Fruit fly (Drosophila melanogaster) whole organism, wandering third instar larva: ENCODE measurements around the gene Gr98b.
A peak's percentile ranks its signal among the peaks of the same experiment; 100 is the strongest.

Experiments
- Abd-B ChIP-seq: fragments of >200 bp; optimal IDR thresholded peaks from 2 replicates; lab custom pipeline; 2017; ENCODE audit warnings: missing biosample characterization, missing genetic modification characterization
- CG32264 ChIP-seq: fragments of 200-800 bp; sonication (Bioruptor generic); optimal IDR thresholded peaks from 2 replicates; lab custom pipeline; 2016; ENCODE audit warnings: missing biosample characterization, missing genetic modification characterization
- CG9705 ChIP-seq: fragments of 200-800 bp; sonication (Bioruptor generic); optimal IDR thresholded peaks from 2 replicates; lab custom pipeline; 2018; ENCODE audit warnings: missing biosample characterization, mild to moderate bottlenecking, missing genetic modification characterization
- CrebA ChIP-seq: fragments of 200-800 bp; sonication (Bioruptor generic); optimal IDR thresholded peaks from 2 replicates; lab custom pipeline; 2016; ENCODE audit warnings: missing biosample characterization, mild to moderate bottlenecking, missing genetic modification characterization, borderline replicate concordance
- Dfd ChIP-seq: fragments of >200 bp; optimal IDR thresholded peaks from 2 replicates; lab custom pipeline; 2017; ENCODE audit warnings: missing biosample characterization, missing genetic modification characterization
- Dif ChIP-seq: fragments of 200-275, 200-300 bp; sonication (Bioruptor generic); optimal IDR thresholded peaks from 2 replicates; lab custom pipeline; 2018; ENCODE audit warnings: missing biosample characterization, missing genetic modification characterization; ENCODE audit not compliant: partially characterized antibody
- GATAd ChIP-seq: sonication (Bioruptor generic); optimal IDR thresholded peaks from 2 replicates; lab custom pipeline; 2016; ENCODE audit warnings: missing biosample characterization, missing genetic modification characterization
- HLH106 ChIP-seq: fragments of 200-800 bp; optimal IDR thresholded peaks from 3 replicates; lab custom pipeline; 2019; ENCODE audit warnings: missing biosample characterization, mild to moderate bottlenecking, missing genetic modification characterization, moderate library complexity
- Hnf4 ChIP-seq: fragments of 200-800 bp; sonication (Bioruptor generic); optimal IDR thresholded peaks from 2 replicates; lab custom pipeline; 2016; ENCODE audit warnings: missing biosample characterization, mild to moderate bottlenecking, missing genetic modification characterization
- Hr83 ChIP-seq: fragments of 200-300 bp; sonication (Bioruptor generic); optimal IDR thresholded peaks from 2 replicates; lab custom pipeline; 2016; ENCODE audit warnings: missing biosample characterization, mild to moderate bottlenecking, missing genetic modification characterization, moderate library complexity; ENCODE audit not compliant: poor library complexity, severe bottlenecking
- Jra ChIP-seq: sonication (Bioruptor generic); optimal IDR thresholded peaks from 2 replicates; lab custom pipeline; 2016; ENCODE audit warnings: missing biosample characterization, missing genetic modification characterization
- Mio ChIP-seq: sonication (Bioruptor generic); optimal IDR thresholded peaks from 2 replicates; lab custom pipeline; 2016; ENCODE audit warnings: missing biosample characterization, missing genetic modification characterization
- Myc ChIP-seq: fragments of >200 bp; optimal IDR thresholded peaks from 2 replicates; lab custom pipeline; 2017
- N ChIP-seq: fragments of >200 bp; optimal IDR thresholded peaks from 2 replicates; lab custom pipeline; 2018; ENCODE audit warnings: missing biosample characterization, missing external identifiers, missing genetic modification characterization
- OdsH ChIP-seq: fragments of 200-800 bp; sonication (Bioruptor generic); optimal IDR thresholded peaks from 2 replicates; lab custom pipeline; 2016; ENCODE audit warnings: missing biosample characterization, mild to moderate bottlenecking, missing genetic modification characterization
- Rel ChIP-seq, 2 experiments: fragments of 200-800 bp; sonication (Bioruptor generic) in 1 of 2; optimal IDR thresholded peaks; 2 replicates in 1 of 2; 3 replicates in 1 of 2; lab custom pipeline; 2016 to 2019; ENCODE audit warnings: mild to moderate bottlenecking in 2 of 2, missing biosample characterization in 2 of 2, missing genetic modification characterization in 2 of 2, moderate library complexity in 1 of 2
- Sp1 ChIP-seq: fragments of 200-800 bp; sonication (Bioruptor generic); optimal IDR thresholded peaks from 3 replicates; lab custom pipeline; 2019; ENCODE audit warnings: missing biosample characterization, mild to moderate bottlenecking, missing genetic modification characterization, moderate library complexity
- br ChIP-seq: fragments of 200-800 bp; sonication (Bioruptor generic); optimal IDR thresholded peaks from 2 replicates; lab custom pipeline; 2016; ENCODE audit warnings: missing biosample characterization, missing genetic modification characterization
- brk ChIP-seq: fragments of 200-800 bp; sonication (Bioruptor generic); optimal IDR thresholded peaks from 2 replicates; lab custom pipeline; 2016; ENCODE audit warnings: missing biosample characterization, mild to moderate bottlenecking, missing genetic modification characterization
- dl ChIP-seq, 2 experiments: fragments of 175-275, 200-275 bp in 1 of 2; fragments of 200-275 bp in 1 of 2; sonication (Bioruptor generic); optimal IDR thresholded peaks; lab custom pipeline; 2018; ENCODE audit warnings: mild to moderate bottlenecking in 2 of 2, missing biosample characterization in 2 of 2, missing genetic modification characterization in 2 of 2, moderate library complexity in 2 of 2; ENCODE audit not compliant: partially characterized antibody in 2 of 2, insufficient read depth in 1 of 2
- ey ChIP-seq: fragments of 200-800 bp; sonication (Bioruptor generic); optimal IDR thresholded peaks from 2 replicates; lab custom pipeline; 2016; ENCODE audit warnings: missing biosample characterization, missing genetic modification characterization
- foxo ChIP-seq, 2 experiments: fragments of 200-800 bp; sonication (Bioruptor generic); optimal IDR thresholded peaks; 2 replicates in 1 of 2; 3 replicates in 1 of 2; lab custom pipeline; 2016 to 2017; ENCODE audit warnings: missing biosample characterization in 2 of 2, missing genetic modification characterization in 2 of 2
- fru ChIP-seq: fragments of 200-800 bp; sonication (Bioruptor generic); optimal IDR thresholded peaks from 3 replicates; lab custom pipeline; 2016; ENCODE audit warnings: missing biosample characterization, mild to moderate bottlenecking, missing genetic modification characterization
- h ChIP-seq: fragments of 200-800 bp; sonication (Bioruptor generic); optimal IDR thresholded peaks from 3 replicates; lab custom pipeline; 2016; ENCODE audit warnings: missing biosample characterization, mild to moderate bottlenecking, missing genetic modification characterization
- jim ChIP-seq: fragments of 175-275, 200-325 bp; sonication (Bioruptor generic); optimal IDR thresholded peaks from 2 replicates; lab custom pipeline; 2016; ENCODE audit warnings: missing biosample characterization, mild to moderate bottlenecking, missing genetic modification characterization
- lola ChIP-seq: fragments of >200 bp; optimal IDR thresholded peaks from 2 replicates; lab custom pipeline; 2017; ENCODE audit warnings: missing biosample characterization, missing genetic modification characterization
- pan ChIP-seq: fragments of >200 bp; optimal IDR thresholded peaks from 2 replicates; lab custom pipeline; 2017
- rgr ChIP-seq: fragments of 200-800 bp; sonication (Bioruptor generic); optimal IDR thresholded peaks from 3 replicates; lab custom pipeline; 2016; ENCODE audit warnings: missing biosample characterization, mild to moderate bottlenecking, missing genetic modification characterization
- sage ChIP-seq: fragments of 200-800 bp; sonication (Bioruptor generic); optimal IDR thresholded peaks from 2 replicates; lab custom pipeline; 2016; ENCODE audit warnings: missing biosample characterization, mild to moderate bottlenecking, missing genetic modification characterization
- sv ChIP-seq: fragments of 200-800 bp; sonication (Bioruptor generic); optimal IDR thresholded peaks from 3 replicates; lab custom pipeline; 2016; ENCODE audit warnings: missing biosample characterization, missing genetic modification characterization
- tai ChIP-seq: sonication (Bioruptor generic); optimal IDR thresholded peaks from 2 replicates; lab custom pipeline; 2016; ENCODE audit warnings: missing biosample characterization, missing genetic modification characterization
- woc ChIP-seq: sonication (Bioruptor generic); optimal IDR thresholded peaks from 2 replicates; lab custom pipeline; 2016; ENCODE audit warnings: missing biosample characterization, mild to moderate bottlenecking, missing genetic modification characterization

Gr98b gene

dm6 chr3R:27542197-27542596 lies at the start of gene Gr98b:
Gr98b (plus strand) TSS chr3R:27542497.
- TF ChIP-seq Jra (GFP tag; lab: Kevin White, UChicago) (no peak), Mio (no peak), pan (lab: Kevin White, UChicago) (no peak), jim (no peak)

DNA sequence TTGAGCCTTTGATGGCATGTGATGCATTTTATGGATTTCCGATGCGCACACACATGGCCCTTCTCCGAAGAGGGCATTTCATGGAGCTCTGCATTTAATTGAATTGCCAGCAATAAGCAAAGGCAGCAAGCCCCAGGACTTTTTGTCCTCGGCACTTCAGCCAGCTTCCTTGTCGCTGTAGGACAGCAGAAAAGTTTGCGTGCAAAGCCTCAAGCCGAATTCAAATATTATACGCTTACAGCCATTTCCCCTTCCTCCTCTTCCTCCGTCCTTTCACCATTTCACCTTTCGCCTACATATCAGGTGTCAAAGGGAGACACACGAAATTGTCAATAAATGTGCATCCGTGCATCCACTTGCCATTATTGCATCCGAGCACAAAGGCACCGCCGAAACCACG lies 44.7 kb upstream of the Gr98b start:
- TF ChIP-seq h: no peak
- no peak for TF ChIP-seq Hnf4 (GFP tag; lab: Kevin White, UChicago)
- TF ChIP-seq ey (GFP tag; lab: Kevin White, UChicago): no peak
- TF ChIP-seq Dfd: no peak
- no peak for TF ChIP-seq Sp1 (GFP tag; lab: Kevin White, UChicago)
- no peak for TF ChIP-seq Abd-B (GFP tag; lab: Kevin White, UChicago)
- no peak for TF ChIP-seq woc (GFP tag; lab: Kevin White, UChicago)
- no peak for TF ChIP-seq N (GFP tag; lab: Kevin White, UChicago)
- no peak for TF ChIP-seq CG32264 (GFP tag; lab: Kevin White, UChicago)
- no peak for TF ChIP-seq rgr
- TF ChIP-seq jim: no peak
- TF ChIP-seq sage (GFP tag; lab: Kevin White, UChicago): no peak
- no peak for TF ChIP-seq dl (GFP tag; optimal IDR thresholded peaks at IDR 0.05; lab: Kevin White, UChicago; ENCODE audit: insufficient read depth in 1 of 2, partially characterized antibody in 2 of 2)
- no peak for TF ChIP-seq CG9705 (GFP tag; lab: Kevin White, UChicago)
- TF ChIP-seq br (GFP tag; lab: Kevin White, UChicago): no peak
- TF ChIP-seq Jra (GFP tag; lab: Kevin White, UChicago): no peak

DNA sequence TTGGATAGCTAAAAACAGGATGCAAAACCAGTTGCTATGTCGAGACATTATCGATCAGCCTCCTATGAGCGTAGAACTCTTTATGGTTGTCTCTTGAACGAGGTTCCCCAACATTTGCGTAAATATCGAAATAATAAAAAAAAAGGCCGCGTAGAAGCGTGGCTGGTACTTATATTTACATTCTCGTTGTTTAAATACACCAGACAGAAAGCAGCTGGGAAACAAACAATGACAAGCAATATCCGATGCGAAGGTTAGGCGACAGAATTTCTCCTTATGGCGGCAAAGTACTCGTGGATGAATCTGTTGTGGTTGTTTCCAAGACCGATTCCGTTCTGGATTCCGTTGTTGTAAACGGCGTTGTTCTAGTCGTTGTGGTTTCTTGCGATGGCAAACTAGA lies 40.4 kb upstream of the Gr98b start, which contains the start of gene CG43139:
Gene CG43139 (minus strand): TSS at position 88 of the 400 bp plus-strand sequence.
- TF ChIP-seq h (peak; percentile 53), Jra (GFP tag; lab: Kevin White, UChicago) (no peak), Hr83 (GFP tag; lab: Kevin White, UChicago) (peak; percentile 76), HLH106 (no peak), OdsH (GFP tag; lab: Kevin White, UChicago) (peak; percentile 39), lola (no peak), rgr (peak; percentile 53)

dm6 chr3R:27502856-27503255 lies 39.4 kb upstream of the Gr98b start, which contains the start of gene CG5402:
CG5402 (minus strand) TSS chr3R:27502956.
- TF ChIP-seq tai (no peak), GATAd (GFP tag; lab: Kevin White, UChicago) (no peak), rgr (no peak), lola (no peak), sv (GFP tag; lab: Kevin White, UChicago) (no peak), sage (GFP tag; lab: Kevin White, UChicago) (no peak), Mio (no peak), jim (no peak), N (GFP tag; lab: Kevin White, UChicago) (no peak), dl (GFP tag; optimal IDR thresholded peaks at IDR 0.05; lab: Kevin White, UChicago; ENCODE audit: insufficient read depth in 1 of 2, partially characterized antibody in 2 of 2) (no peak), h (no peak), Dif (GFP tag; lab: Kevin White, UChicago) (no peak), Jra (GFP tag; lab: Kevin White, UChicago) (no peak)

- TF ChIP-seq fru (GFP tag; lab: Kevin White, UChicago): no peak
- no peak for TF ChIP-seq CrebA (GFP tag; lab: Kevin White, UChicago)
- TF ChIP-seq CG9705 (GFP tag; lab: Kevin White, UChicago): no peak
- no peak for TF ChIP-seq brk (GFP tag; lab: Kevin White, UChicago)
- TF ChIP-seq ey (GFP tag; lab: Kevin White, UChicago): no peak
- TF ChIP-seq Rel (GFP tag; optimal IDR thresholded peaks at IDR 0.05; lab: Kevin White, UChicago): no peak
- no peak for TF ChIP-seq Rel (tag; optimal IDR thresholded peaks at IDR 0.05; lab: Kevin White, UChicago)
- no peak for TF ChIP-seq foxo (GFP tag; optimal IDR thresholded peaks at IDR 0.05; lab: Kevin White, UChicago)
- TF ChIP-seq Myc (lab: Kevin White, UChicago): no peak
Measured at dm6 chr3R:27517157-27517556, 25.1 kb upstream of the Gr98b start, which contains the start of gene CG13972. CG13972 (minus strand) TSS chr3R:27517257.
